Worm (Caenorhabditis elegans): Measurements from ENCODE around the gene C17H12.37.

Gene C17H12.37

DNA sequence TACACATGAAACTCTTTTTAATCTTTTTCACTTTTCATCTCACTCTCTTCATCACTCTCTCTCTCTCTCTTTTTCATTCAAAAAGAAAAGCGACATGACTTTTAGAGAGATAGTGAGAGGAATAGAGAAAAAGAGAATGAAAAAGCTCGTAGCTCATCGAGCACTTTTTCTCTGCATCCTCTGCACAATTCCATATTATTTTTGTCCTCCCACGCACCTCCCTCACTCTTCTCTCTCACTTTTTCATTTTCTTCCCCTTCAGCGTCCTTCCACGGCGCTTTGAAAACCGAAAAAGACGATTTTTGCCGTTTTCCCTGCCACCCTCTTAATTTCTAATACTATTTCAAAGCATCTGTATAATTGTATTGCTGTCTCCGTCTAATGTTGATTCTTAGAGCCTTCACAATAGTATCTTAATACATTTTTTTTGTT, 34.2 kb downstream of the C17H12.37 start (continued):
- no peak for TF ChIP-seq nhr-28 (tag; optimal IDR thresholded peaks at IDR 0.05)
- TF ChIP-seq nhr-23 (tag; optimal IDR thresholded peaks at IDR 0.05) = no peak
- no peak for TF ChIP-seq ama-1 (optimal IDR thresholded peaks at IDR 0.05)
- peak; percentile 91 for TF ChIP-seq hmg-11 (tag; optimal IDR thresholded peaks at IDR 0.05)
- TF ChIP-seq ceh-82 (tag; optimal IDR thresholded peaks at IDR 0.05) = peak; percentile 41
- peak; percentile 61 for TF ChIP-seq lin-15B (tag; optimal IDR thresholded peaks at IDR 0.05)
- TF ChIP-seq daf-12 (tag; optimal IDR thresholded peaks at IDR 0.05) = no peak
- TF ChIP-seq nhr-12 (tag; optimal IDR thresholded peaks at IDR 0.05) = no peak
- peak; percentile 83 for TF ChIP-seq pha-4 (tag; optimal IDR thresholded peaks at IDR 0.05)
- TF ChIP-seq R02D3.7 (tag; optimal IDR thresholded peaks at IDR 0.05) = peak; percentile 45
- peak; percentile 53 for TF ChIP-seq tbx-2 (tag; optimal IDR thresholded peaks at IDR 0.05)
- TF ChIP-seq nhr-77 (tag; optimal IDR thresholded peaks at IDR 0.05) = peak; percentile 44
- no peak for TF ChIP-seq ztf-4 (tag; optimal IDR thresholded peaks at IDR 0.05)
- no peak for TF ChIP-seq aly-2 (tag; optimal IDR thresholded peaks at IDR 0.05)
- TF ChIP-seq nfya-1 (tag; optimal IDR thresholded peaks at IDR 0.05; ENCODE audit: insufficient read depth) = peak; percentile 82
- peak; percentile 55 for TF ChIP-seq ceh-28 (tag; optimal IDR thresholded peaks at IDR 0.05)

DNA sequence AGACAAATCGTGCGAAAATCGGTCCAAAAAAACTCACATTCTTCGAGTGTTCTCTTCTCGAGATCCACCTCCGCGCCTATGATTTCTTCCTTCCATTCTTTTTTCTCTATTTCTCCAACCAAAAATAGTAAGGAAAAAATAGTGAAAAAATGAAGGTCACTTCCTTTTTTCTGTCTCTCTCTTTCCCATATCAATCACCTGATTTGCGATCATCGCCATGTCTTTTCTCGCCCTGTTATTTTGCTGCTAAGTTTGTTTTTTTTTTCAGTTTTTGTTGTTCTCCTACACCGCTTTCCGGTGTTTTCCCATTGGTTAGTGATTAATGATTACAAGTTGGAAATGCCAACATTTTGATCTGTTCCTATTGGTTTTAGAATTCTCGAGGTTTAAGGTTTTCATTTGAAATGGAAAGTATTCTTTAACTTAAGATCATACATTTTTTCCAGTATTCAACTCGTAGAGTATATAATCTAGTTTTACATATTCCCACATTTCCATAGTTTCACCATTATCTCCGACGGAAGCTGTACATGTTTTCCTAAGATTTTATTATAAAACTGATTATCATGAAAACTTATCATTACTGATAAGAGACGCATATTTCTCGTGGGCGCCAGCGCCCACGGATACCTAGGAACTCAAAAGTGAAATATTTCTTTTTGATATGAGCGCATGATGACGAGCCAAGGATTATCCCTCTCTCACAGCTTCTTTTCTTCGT, 36.8 kb downstream of the C17H12.37 start:
- TF ChIP-seq tbx-2 (tag; optimal IDR thresholded peaks at IDR 0.05) = no peak
- TF ChIP-seq elt-2 (tag; optimal IDR thresholded peaks at IDR 0.05) = peak; percentile 68
- TF ChIP-seq ceh-9 (tag; optimal IDR thresholded peaks at IDR 0.05) = no peak
- no peak for TF ChIP-seq egl-27 (tag; optimal IDR thresholded peaks at IDR 0.05)
- TF ChIP-seq ceh-28 (tag; optimal IDR thresholded peaks at IDR 0.05) = no peak
- TF ChIP-seq mdl-1 (tag; optimal IDR thresholded peaks at IDR 0.05) = no peak

DNA sequence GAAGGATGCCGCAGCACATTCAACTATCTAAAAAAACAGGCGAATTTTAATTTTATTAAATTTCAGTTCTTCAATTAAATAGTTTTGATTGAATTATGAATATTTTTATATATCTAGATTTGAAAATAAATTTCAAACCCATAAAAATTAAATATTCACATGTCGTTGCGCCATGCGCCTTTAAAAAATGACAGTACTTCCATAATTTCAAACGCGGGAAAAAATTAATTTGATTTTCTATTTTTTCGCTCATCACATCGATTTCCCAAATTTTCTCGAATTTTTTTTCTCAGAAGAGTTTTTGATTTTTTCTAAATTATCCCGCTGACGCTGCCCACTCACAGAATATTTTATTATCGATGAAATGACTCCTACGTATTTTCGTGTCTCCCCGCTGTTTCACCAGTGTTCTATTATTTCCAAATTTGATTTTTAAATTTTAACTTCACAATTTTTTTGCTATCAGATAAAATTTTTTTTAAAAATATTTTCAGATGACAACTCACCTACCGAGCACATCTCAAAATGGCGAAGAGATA, 37.6 kb downstream of the C17H12.37 start, which contains the start of gene lip-1:
Gene lip-1, plus strand, starts transcription at position 489 of the 539 bp plus-strand sequence.
- no peak for TF ChIP-seq nhr-12 (tag; optimal IDR thresholded peaks at IDR 0.05)
- no peak for TF ChIP-seq nhr-28 (tag; optimal IDR thresholded peaks at IDR 0.05)
- TF ChIP-seq egl-5 (tag; optimal IDR thresholded peaks at IDR 0.05) = no peak

DNA sequence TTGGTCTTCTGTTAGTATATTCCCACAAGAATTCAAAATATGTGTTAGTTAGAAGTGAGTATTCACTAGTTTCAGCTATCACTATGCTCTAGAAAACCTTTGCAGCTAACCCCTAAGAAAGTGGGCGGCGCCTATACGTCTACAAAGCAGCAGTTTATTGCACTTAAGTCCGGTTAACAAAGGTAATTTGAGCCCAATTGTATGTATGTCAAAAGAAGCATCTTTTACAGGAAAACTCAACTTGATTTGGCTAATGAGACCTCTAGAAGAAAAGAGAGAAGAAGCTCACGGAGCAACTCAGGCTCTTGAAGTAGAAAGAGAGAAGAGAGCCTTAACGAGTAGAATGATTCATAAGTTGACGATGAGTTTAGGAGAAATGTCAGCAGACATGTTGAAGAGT, 47.8 kb downstream of the C17H12.37 start:
- TF ChIP-seq mdl-1 (tag; optimal IDR thresholded peaks at IDR 0.05) = no peak
- TF ChIP-seq ceh-16 (tag; optimal IDR thresholded peaks at IDR 0.05) = no peak
- TF ChIP-seq unc-62 (GFP tag; optimal IDR thresholded peaks at IDR 0.05) = no peak
- TF ChIP-seq nhr-76 (tag; optimal IDR thresholded peaks at IDR 0.05) = no peak
- no peak for TF ChIP-seq tbx-2 (tag; optimal IDR thresholded peaks at IDR 0.05)
- no peak for TF ChIP-seq R02D3.7 (tag; optimal IDR thresholded peaks at IDR 0.05)
- no peak for TF ChIP-seq egl-27 (tag; optimal IDR thresholded peaks at IDR 0.05)
- TF ChIP-seq ztf-4 (tag; optimal IDR thresholded peaks at IDR 0.05) = no peak
- TF ChIP-seq ama-1 (optimal IDR thresholded peaks at IDR 0.05) = no peak
- TF ChIP-seq pha-4 (tag; optimal IDR thresholded peaks at IDR 0.05) = no peak
- TF ChIP-seq nhr-77 (tag; optimal IDR thresholded peaks at IDR 0.05) = no peak
- TF ChIP-seq nhr-23 (tag; optimal IDR thresholded peaks at IDR 0.05) = no peak
- no peak for TF ChIP-seq ceh-28 (tag; optimal IDR thresholded peaks at IDR 0.05)
- no peak for TF ChIP-seq ZK546.5 (tag; optimal IDR thresholded peaks at IDR 0.05)
- no peak for TF ChIP-seq hmg-11 (tag; optimal IDR thresholded peaks at IDR 0.05)

All from whole organism, L3 larva.